Worm (Caenorhabditis elegans) whole organism, late embryonic: Measurements from ENCODE around the gene K07F5.8.

Experiments
- F13H6.1 ChIP-seq: sonication (generic microtip); optimal IDR thresholded peaks from 2 replicates; lab custom pipeline; 2016; ENCODE audit warnings: missing genetic modification characterization, missing compliant biosample characterization
- K02D7.2 ChIP-seq: sonication (generic microtip); optimal IDR thresholded peaks from 2 replicates; lab custom pipeline; 2017; ENCODE audit warnings: mild to moderate bottlenecking, missing genetic modification characterization, missing compliant biosample characterization
- T23F11.4 ChIP-seq: fragments of 200-800 bp; sonication (Bioruptor generic); optimal IDR thresholded peaks from 2 replicates; lab custom pipeline; 2018; ENCODE audit warnings: mild to moderate bottlenecking, missing genetic modification characterization, missing compliant biosample characterization
- ceh-19 ChIP-seq: fragments of 200-800 bp; sonication (Bioruptor generic); optimal IDR thresholded peaks from 2 replicates; lab custom pipeline; 2018; ENCODE audit warnings: mild to moderate bottlenecking, missing genetic modification characterization, missing compliant biosample characterization
- ceh-2 ChIP-seq: sonication (generic microtip); optimal IDR thresholded peaks from 2 replicates; lab custom pipeline; 2016; ENCODE audit warnings: missing genotype, missing genetic modification characterization, missing compliant biosample characterization
- ceh-22 ChIP-seq: sonication (generic microtip); optimal IDR thresholded peaks from 2 replicates; lab custom pipeline; 2017; ENCODE audit warnings: missing biosample characterization, missing genetic modification characterization
- ceh-24 ChIP-seq: sonication (generic microtip); optimal IDR thresholded peaks from 2 replicates; lab custom pipeline; 2016; ENCODE audit warnings: mild to moderate bottlenecking, missing genetic modification characterization, missing compliant biosample characterization
- ceh-31 ChIP-seq: sonication (generic microtip); optimal IDR thresholded peaks from 2 replicates; lab custom pipeline; 2016; ENCODE audit warnings: missing genetic modification characterization, missing compliant biosample characterization
- ceh-45 ChIP-seq: fragments of 200-800 bp; sonication (Bioruptor generic); IDR thresholded peaks from 2 replicates; pipeline ENCODE4 v1.3.6; 2022; ENCODE audit warnings: missing genetic modification reagents, missing genetic modification characterization, missing compliant biosample characterization
- ceh-48 ChIP-seq: sonication (generic microtip); optimal IDR thresholded peaks from 2 replicates; lab custom pipeline; 2016; ENCODE audit warnings: missing genetic modification characterization, inconsistent platforms, missing compliant biosample characterization
- ceh-6 ChIP-seq: fragments of 200-800 bp; sonication (Bioruptor generic); optimal IDR thresholded peaks from 2 replicates; lab custom pipeline; 2018; ENCODE audit warnings: mild to moderate bottlenecking, missing genetic modification characterization, missing compliant biosample characterization
- ceh-9 ChIP-seq: sonication (generic microtip); optimal IDR thresholded peaks from 2 replicates; lab custom pipeline; 2016; ENCODE audit warnings: mild to moderate bottlenecking, missing genetic modification characterization, inconsistent platforms, missing compliant biosample characterization
- che-1 ChIP-seq: sonication (generic microtip); optimal IDR thresholded peaks from 2 replicates; lab custom pipeline; 2016; ENCODE audit warnings: mild to moderate bottlenecking, missing genetic modification characterization, missing compliant biosample characterization
- dve-1 ChIP-seq: sonication (generic microtip); optimal IDR thresholded peaks from 2 replicates; lab custom pipeline; 2017; ENCODE audit warnings: antibody characterized with exemption, mild to moderate bottlenecking, missing genetic modification characterization, missing compliant biosample characterization
- elt-2 ChIP-seq: sonication (generic microtip); optimal IDR thresholded peaks from 2 replicates; lab custom pipeline; 2016; ENCODE audit warnings: missing genetic modification reagents, missing genetic modification characterization, missing compliant biosample characterization
- elt-4 ChIP-seq: sonication (generic microtip); optimal IDR thresholded peaks from 2 replicates; lab custom pipeline; 2016; ENCODE audit warnings: missing genetic modification characterization, missing compliant biosample characterization
- ets-4 ChIP-seq: sonication (generic microtip); optimal IDR thresholded peaks from 2 replicates; lab custom pipeline; 2016; ENCODE audit warnings: missing genetic modification characterization, missing compliant biosample characterization
- fkh-6 ChIP-seq: sonication (generic microtip); optimal IDR thresholded peaks from 2 replicates; lab custom pipeline; 2016; ENCODE audit warnings: missing genetic modification characterization, missing compliant biosample characterization
- gmeb-2 ChIP-seq: sonication (generic microtip); optimal IDR thresholded peaks from 2 replicates; lab custom pipeline; 2016; ENCODE audit warnings: missing genetic modification characterization, inconsistent platforms, missing compliant biosample characterization
- hlh-15 ChIP-seq: sonication (generic microtip); optimal IDR thresholded peaks from 2 replicates; lab custom pipeline; 2016; ENCODE audit warnings: missing genetic modification characterization, missing compliant biosample characterization
- hlh-30 ChIP-seq: sonication (generic microtip); optimal IDR thresholded peaks from 2 replicates; lab custom pipeline; 2017; ENCODE audit warnings: antibody characterized with exemption, missing genetic modification characterization, missing compliant biosample characterization; ENCODE audit not compliant: insufficient read depth
- hlh-8 ChIP-seq: sonication (generic microtip); optimal IDR thresholded peaks from 2 replicates; lab custom pipeline; 2016; ENCODE audit warnings: missing genotype, missing genetic modification characterization, missing compliant biosample characterization
- lin-11 ChIP-seq: fragments of 200-800 bp; sonication (Bioruptor generic); optimal IDR thresholded peaks from 2 replicates; lab custom pipeline; 2018; ENCODE audit warnings: mild to moderate bottlenecking, missing genetic modification characterization, missing compliant biosample characterization
- madf-2 ChIP-seq: sonication (generic microtip); optimal IDR thresholded peaks from 2 replicates; lab custom pipeline; 2017; ENCODE audit warnings: missing genetic modification characterization, missing compliant biosample characterization
- mec-3 ChIP-seq: sonication (generic microtip); optimal IDR thresholded peaks from 2 replicates; lab custom pipeline; 2016; ENCODE audit warnings: borderline replicate concordance, missing genetic modification characterization, missing compliant biosample characterization
- nfya-1 ChIP-seq: sonication (generic microtip); optimal IDR thresholded peaks from 2 replicates; lab custom pipeline; 2017; ENCODE audit warnings: missing genetic modification characterization, mild to moderate bottlenecking, missing compliant biosample characterization, antibody characterized with exemption, moderate library complexity
- nhr-11 ChIP-seq: fragments of 150-350 bp; optimal IDR thresholded peaks from 2 replicates; lab custom pipeline; 2014; ENCODE audit warnings: missing biosample characterization, missing genetic modification characterization
- pag-3 ChIP-seq: sonication (generic microtip); optimal IDR thresholded peaks from 2 replicates; lab custom pipeline; 2016; ENCODE audit warnings: missing compliant biosample characterization, missing genetic modification characterization, borderline replicate concordance
- pat-9 ChIP-seq: fragments of 200-800 bp; sonication (Bioruptor generic); optimal IDR thresholded peaks from 2 replicates; lab custom pipeline; 2018; ENCODE audit warnings: mild to moderate bottlenecking, missing genetic modification characterization, moderate library complexity, missing compliant biosample characterization
- pros-1 ChIP-seq: fragments of 150-350 bp; optimal IDR thresholded peaks from 2 replicates; lab custom pipeline; 2014; ENCODE audit warnings: missing biosample characterization, missing genetic modification reagents, missing genetic modification characterization
- rnt-1 ChIP-seq: sonication (generic microtip); optimal IDR thresholded peaks from 2 replicates; lab custom pipeline; 2016; ENCODE audit warnings: missing genetic modification characterization, missing compliant biosample characterization
- sdc-2 ChIP-seq: sonication (generic microtip); optimal IDR thresholded peaks from 2 replicates; lab custom pipeline; 2016; ENCODE audit warnings: missing genotype, missing genetic modification characterization, missing compliant biosample characterization
- ttx-3 ChIP-seq: sonication (generic microtip); optimal IDR thresholded peaks from 2 replicates; lab custom pipeline; 2016; ENCODE audit warnings: missing genetic modification reagents, missing genetic modification characterization, missing compliant biosample characterization

K07F5.8 gene

DNA sequence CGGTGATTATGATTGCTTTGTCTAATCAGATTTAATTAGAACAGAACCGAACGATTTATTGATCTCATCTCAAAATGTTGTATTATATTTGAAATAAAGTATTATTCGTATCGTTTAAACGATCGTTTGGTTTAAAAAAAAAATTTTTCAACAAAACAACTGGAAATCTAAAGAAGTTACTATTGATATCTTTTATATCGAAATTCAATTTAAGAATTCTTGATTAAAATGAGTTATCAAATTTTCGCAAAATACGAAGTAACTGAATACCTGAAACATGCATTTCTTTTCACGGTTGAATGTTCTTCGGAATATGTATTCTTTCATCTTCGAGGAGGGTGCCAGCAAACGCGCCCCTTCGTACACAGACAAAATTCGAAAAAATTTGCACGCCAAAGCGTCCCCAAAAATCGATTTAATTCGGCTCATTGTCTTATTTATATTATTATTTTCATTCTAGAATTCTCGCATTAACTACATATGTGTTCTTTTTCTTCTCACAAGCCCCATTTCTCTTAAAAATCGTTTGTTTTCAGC lies 8.5 kb upstream of the K07F5.8 start, which contains the start of gene npp-1 (continued):
- TF ChIP-seq lin-11 (tag; lab: Kevin White, UChicago) = no peak
- no peak for TF ChIP-seq ceh-24 (tag; lab: Kevin White, UChicago)
- TF ChIP-seq pat-9 (tag; lab: Kevin White, UChicago) = no peak
- peak; percentile 81 for TF ChIP-seq ceh-31

DNA sequence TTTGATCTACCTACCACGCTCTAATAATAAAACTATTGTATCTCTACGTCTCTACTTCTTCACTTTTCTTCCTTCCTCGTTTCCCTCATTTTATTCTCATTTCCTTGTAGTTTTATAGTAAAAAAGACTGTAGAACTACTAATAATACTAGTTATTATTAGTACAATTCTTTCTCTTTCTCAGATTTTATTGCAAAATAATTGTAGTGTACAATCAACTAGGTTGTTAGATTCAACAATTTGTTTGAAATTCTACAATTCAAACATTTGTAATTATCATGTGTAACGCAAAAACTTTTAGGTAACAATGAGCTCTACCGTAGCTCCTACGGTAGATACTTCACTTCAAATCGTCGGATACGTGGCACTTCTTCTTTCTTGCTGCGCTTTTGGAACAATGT lies 6.2 kb upstream of the K07F5.8 start, which contains the start of gene K07F5.12:
Gene K07F5.12 (plus strand): TSS at position 301 of the 400 bp plus-strand sequence.
- no peak for TF ChIP-seq ets-4 (tag; lab: Kevin White, UChicago)
- TF ChIP-seq fkh-6 (tag; lab: Kevin White, UChicago) = no peak
- TF ChIP-seq ceh-2 = no peak

DNA sequence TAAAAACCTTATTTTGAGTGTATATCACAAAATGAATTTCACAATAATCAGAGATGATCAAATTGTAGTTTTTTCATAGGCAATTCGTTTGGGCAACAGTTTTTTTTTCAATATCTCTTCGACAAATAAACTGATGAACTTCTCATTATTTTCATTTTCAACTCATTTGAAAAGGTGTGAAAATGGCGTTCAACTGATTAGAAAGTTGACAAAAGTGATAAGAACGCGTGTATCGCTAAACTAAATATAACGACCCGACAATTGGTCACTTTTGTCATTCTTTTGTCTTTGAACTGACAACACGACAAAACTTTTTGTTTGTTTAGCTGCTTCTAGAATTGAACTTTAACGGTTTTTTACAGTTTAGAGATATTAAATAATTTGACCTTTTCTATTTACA lies 5.4 kb upstream of the K07F5.8 start:
- TF ChIP-seq elt-2 (tag; lab: Kevin White, UChicago) (peak; percentile 51), che-1 (tag; lab: Kevin White, UChicago) (no peak), ceh-19 (GFP tag; lab: Kevin White, UChicago) (no peak)

DNA sequence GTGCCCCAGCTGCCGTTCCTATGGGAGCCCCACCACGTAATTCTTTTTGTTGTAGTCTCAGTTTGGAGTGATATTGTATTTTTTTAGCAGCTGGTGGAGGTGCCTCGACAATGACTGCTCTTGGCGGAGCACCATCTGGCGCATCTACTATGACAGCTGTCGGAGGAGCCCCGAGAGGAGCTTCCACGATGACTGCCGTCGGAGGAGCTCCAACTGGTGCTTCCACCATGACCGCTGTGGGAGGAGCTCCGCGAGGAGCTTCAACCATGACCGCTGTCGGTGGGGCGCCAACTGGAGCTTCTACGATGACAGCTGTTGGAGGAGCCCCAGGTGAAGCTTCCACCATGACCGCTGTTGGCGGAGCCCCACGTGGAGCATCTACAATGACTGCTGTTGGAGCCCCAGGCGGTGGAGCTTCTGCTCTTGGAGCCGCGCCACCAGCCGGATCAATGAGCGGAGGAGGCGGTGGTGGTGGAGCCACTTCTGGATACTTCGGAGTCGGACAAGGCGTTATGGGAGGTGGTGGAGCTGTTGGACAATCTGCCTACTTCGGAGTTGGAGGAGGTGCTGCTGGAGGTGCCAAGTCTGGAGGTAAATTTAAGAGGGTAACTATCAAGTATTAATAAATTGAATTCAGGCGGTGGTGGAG lies 3.4 kb upstream of the K07F5.8 start:
- TF ChIP-seq pat-9 (tag; lab: Kevin White, UChicago) (no peak), hlh-30 (tag; lab: Kevin White, UChicago) (no peak), pros-1 (no peak), sdc-2 (peak; percentile 9), ceh-22 (tag; lab: Kevin White, UChicago) (no peak), ceh-9 (tag; lab: Kevin White, UChicago) (no peak)

DNA sequence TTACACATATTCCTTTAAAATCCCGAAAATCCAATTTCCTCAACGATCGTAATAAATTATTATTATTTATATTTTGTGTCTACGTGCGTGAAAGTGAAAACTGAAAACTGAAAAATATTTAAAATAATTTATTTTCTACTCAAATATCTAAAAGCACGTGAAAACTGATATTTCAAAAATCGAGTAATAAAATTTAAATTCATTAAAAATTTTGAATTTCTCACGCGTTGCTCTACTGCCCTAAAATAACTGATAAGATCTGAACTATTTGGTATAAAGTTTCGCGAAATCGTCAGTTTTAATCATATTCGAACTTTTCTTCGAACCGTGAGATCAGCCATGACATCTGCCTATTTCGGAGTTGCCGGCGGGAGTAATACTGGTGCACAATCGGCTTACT lies 2.7 kb upstream of the K07F5.8 start, which contains the start of gene ssq-1:
Gene ssq-1 (plus strand): TSS at position 301 of the 400 bp plus-strand sequence.
- TF ChIP-seq ceh-45 (GFP tag; lab: Robert Waterston, UW) (no peak), K02D7.2 (tag; lab: Kevin White, UChicago) (no peak), gmeb-2 (tag; lab: Kevin White, UChicago) (no peak), nfya-1 (tag; lab: Kevin White, UChicago) (no peak), ceh-6 (no peak), hlh-15 (tag; lab: Kevin White, UChicago) (no peak), pag-3 (tag; lab: Kevin White, UChicago) (no peak), T23F11.4 (GFP tag; lab: Kevin White, UChicago) (no peak), elt-4 (no peak)

DNA sequence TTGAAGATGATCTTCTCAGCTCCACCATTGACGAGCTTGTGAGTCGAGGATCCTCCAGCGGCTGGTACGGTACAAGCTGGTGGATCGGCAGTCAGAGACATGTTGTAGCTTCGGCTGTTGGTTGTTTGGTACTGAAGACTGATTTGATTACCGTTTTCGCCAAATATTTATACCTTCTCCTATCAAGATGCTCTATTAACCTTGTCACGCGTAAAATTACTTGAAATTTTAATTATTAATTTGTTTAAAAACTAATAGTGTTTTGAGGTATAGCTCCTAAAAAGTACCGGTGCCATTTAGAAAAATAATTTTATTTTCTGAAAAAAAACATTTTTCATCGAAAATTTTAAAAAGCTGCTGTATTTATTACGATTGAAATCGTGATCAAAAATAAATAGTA lies 1.4 kb upstream of the K07F5.8 start, which contains the start of gene ssp-10:
Gene ssp-10 (minus strand): TSS at position 101 of the 400 bp plus-strand sequence.
- TF ChIP-seq ceh-19 (GFP tag; lab: Kevin White, UChicago) (no peak), nfya-1 (tag; lab: Kevin White, UChicago) (no peak), nhr-11 (tag; lab: Kevin White, UChicago) (no peak), madf-2 (tag; lab: Kevin White, UChicago) (no peak), ceh-2 (no peak), fkh-6 (tag; lab: Kevin White, UChicago) (no peak), ceh-9 (tag; lab: Kevin White, UChicago) (no peak), F13H6.1 (tag; lab: Kevin White, UChicago) (no peak), pros-1 (no peak), mec-3 (no peak), hlh-30 (tag; lab: Kevin White, UChicago) (no peak), ttx-3 (tag; lab: Kevin White, UChicago) (no peak), che-1 (tag; lab: Kevin White, UChicago) (no peak), hlh-8 (tag; lab: Kevin White, UChicago) (no peak), ceh-48 (tag; lab: Kevin White, UChicago) (no peak), rnt-1 (tag; lab: Kevin White, UChicago) (no peak), dve-1 (no peak)
